Fruit fly (Drosophila melanogaster) Kc167 (cell line): ENCODE data around the gene CG8159.

Source experiments
- h ChIP-seq: fragments of >200 bp; optimal IDR thresholded peaks from 3 replicates; lab custom pipeline; 2018; ENCODE audit warnings: missing external identifiers
- psq ChIP-seq: fragments of >200 bp; optimal IDR thresholded peaks from 2 replicates; lab custom pipeline; 2017; ENCODE audit warnings: missing external identifiers

dm6 chr3R:8767998-8768397 lies 41.3 kb downstream of the CG8159 start, which contains the start of the genes CG34135 and CG11768:
- no peak for TF ChIP-seq psq (lab: Kevin White, UChicago)
- no peak for TF ChIP-seq h (lab: Kevin White, UChicago)
